Fruit fly (Drosophila melanogaster) whole organism: ENCODE data around the gene ND-B18.

Experiments used
- CG8478 ChIP-seq: fragments of >200 bp; optimal IDR thresholded peaks from 2 replicates; lab custom pipeline; 2018; ENCODE audit warnings: inconsistent platforms
- Dll ChIP-seq: fragments of >200 bp; optimal IDR thresholded peaks from 2 replicates; lab custom pipeline; 2017
- EcR ChIP-seq, 2 experiments: fragments of >200 bp; optimal IDR thresholded peaks; 2 replicates each; lab custom pipeline; 2017; ENCODE audit warnings: missing biosample characterization in 2 of 2, missing genetic modification characterization in 2 of 2, missing genetic modification reagents in 2 of 2
- pan ChIP-seq: fragments of >200 bp; optimal IDR thresholded peaks from 2 replicates; lab custom pipeline; 2017
- psq ChIP-seq: fragments of >200 bp; optimal IDR thresholded peaks from 2 replicates; lab custom pipeline; 2017
- usp ChIP-seq: fragments of >200 bp; optimal IDR thresholded peaks from 2 replicates; lab custom pipeline; 2017; ENCODE audit warnings: missing biosample characterization, missing genetic modification characterization, mixed read lengths

Gene ND-B18

DNA sequence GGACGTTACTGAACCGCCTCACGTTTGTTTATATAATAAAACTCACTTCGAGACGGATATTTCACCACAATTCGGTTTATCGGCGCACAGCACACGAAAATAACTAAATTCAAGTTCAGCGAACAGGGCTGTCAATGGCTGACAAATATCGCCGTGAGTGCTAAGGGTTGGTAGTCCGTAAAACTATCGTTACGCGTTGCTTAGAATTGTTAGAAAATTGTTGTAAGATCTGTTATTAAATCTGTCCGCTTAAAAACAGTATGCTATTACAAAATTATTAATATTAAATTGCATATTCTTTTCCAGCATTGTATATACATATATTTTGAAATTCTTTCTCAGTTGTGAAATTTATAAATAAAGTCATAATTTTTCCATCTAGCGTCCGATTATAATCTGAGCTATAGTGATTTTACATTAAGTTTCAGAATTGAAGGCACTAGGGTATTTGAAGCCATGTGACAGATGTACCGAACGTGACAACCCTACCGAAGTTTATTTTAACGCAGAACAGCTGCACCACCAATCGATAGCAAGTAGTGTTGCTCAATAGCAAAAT lies 21.1 kb downstream of the ND-B18 start, which contains the start of gene Cox17:
Gene Cox17, minus strand, starts transcription at position 120 of the 559 bp plus-strand sequence.
- TF ChIP-seq usp (no peak), CG8478 (lab: Kevin White, UChicago) (no peak), Dll (lab: Kevin White, UChicago) (no peak), psq (lab: Kevin White, UChicago) (no peak), pan (no peak), EcR (GFP tag; optimal IDR thresholded peaks at IDR 0.05; lab: Kevin White, UChicago) (no peak)

DNA sequence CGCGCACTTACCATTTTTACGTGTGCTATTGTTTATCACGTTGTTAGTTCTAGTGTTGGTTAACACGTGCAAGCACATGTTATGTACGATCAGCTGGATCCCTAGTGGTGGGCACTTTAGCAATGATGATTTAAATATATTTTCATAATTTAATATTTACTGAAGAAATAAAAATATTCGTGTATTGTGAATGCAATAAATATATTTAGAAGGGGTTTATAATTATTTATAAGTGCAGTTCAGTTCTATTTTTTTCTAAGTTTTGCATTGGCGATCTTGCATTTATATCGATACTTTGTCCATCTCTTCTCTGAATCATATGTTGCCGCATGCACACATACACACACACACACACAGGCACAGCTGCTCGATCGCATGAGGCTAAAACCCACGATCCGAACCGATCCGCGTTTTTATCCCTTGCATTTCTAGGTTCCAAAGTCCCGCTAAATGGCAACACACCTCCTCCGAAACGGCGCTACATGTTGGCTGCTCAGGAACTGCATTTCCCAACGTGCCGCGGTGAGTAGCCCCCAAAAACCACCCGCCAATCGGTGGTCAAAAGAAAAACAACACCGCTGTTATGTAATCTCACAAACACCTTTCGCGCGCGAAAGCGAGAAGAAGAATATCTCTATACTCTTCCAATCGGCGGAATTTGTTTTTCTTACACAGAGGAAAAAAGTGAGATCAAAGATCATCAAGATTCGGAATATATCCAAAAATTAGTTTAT lies 22.4 kb downstream of the ND-B18 start, which contains the start of the genes CG15027 and Dbct:
Gene CG15027, minus strand, starts transcription at position 51 of the 734 bp plus-strand sequence.
Gene Dbct, plus strand, starts transcription at position 349 of the 734 bp plus-strand sequence.
- TF ChIP-seq Dll (lab: Kevin White, UChicago) (no peak), CG8478 (lab: Kevin White, UChicago) (no peak), EcR (GFP tag; optimal IDR thresholded peaks at IDR 0.05; lab: Kevin White, UChicago) (no peak), usp (no peak), pan (no peak), psq (lab: Kevin White, UChicago) (no peak)

DNA sequence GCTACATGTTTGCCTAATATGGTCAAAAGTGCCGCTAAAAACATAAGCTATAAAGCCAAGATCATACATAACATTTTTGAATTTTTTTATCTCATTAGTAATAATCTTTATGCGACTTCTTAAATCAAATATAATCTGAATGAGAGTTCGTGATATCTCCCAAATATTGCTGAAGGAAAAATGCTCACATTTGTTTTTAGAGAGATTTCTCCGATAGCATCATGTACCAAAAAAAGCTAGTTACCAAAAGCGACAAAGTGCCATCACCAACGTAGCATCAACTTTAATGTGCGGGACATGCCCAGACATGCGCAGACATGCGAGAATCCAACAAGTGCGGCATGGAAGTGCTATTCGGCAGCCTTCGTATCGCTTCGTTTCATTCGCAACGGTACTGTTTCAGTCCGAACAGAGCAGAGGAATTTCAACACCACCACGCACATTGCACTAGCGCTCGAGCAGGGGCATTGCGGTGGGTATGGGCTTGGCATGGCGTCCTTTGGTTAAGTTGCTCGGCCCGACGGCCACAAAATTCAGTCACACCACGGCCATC lies 25.7 kb downstream of the ND-B18 start, which contains the start of gene Rab3-GEF:
Gene Rab3-GEF, plus strand, starts transcription at position 537 of the 553 bp plus-strand sequence.
- TF ChIP-seq psq (lab: Kevin White, UChicago) (no peak), Dll (lab: Kevin White, UChicago) (no peak), pan (no peak), EcR (GFP tag; optimal IDR thresholded peaks at IDR 0.05; lab: Kevin White, UChicago) (no peak), usp (no peak), CG8478 (lab: Kevin White, UChicago) (no peak)

DNA sequence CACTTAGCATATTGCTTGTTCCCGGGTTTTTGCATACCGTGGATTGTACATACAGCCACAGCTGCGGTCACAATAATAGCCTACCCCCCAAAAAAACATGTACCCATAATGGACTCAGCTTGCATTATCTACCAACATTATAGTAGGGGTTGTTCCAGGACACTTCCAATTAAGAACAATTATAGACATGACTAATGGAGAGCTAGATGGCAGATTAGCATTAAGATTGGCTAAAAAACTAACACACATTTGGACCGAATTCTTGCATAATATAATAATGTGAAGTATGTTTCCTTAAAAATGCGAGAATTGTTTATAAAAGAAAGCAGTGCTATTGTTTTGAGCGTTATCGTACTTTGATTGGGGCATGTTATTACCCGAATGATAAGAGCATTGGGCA lies 26.8 kb downstream of the ND-B18 start:
- TF ChIP-seq EcR (GFP tag; optimal IDR thresholded peaks at IDR 0.05; lab: Kevin White, UChicago), result no peak
- no peak for TF ChIP-seq Dll (lab: Kevin White, UChicago)
- no peak for TF ChIP-seq psq (lab: Kevin White, UChicago)
- TF ChIP-seq usp, result no peak
- TF ChIP-seq CG8478 (lab: Kevin White, UChicago), result no peak
- no peak for TF ChIP-seq pan

DNA sequence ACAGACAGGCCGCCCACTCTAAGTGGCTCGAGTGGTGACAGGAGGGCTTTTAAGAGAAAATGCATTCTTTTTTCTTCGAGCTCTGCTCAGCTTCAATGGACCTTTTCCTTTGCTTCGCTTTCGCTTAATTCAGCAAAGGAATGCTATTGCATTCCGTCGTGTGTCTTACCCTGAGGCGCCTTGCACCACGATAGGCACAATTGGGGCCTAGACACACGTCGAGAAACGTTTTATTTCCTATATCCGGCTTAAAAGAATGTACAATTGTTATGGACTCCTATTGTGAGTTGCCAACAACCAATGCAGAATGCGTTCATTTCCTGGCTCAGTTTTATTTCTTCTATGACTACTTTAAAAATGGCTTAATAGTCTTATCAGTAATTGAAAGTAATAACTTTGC lies 27.6 kb downstream of the ND-B18 start:
- TF ChIP-seq Dll (lab: Kevin White, UChicago) (no peak), psq (lab: Kevin White, UChicago) (no peak), usp (no peak), EcR (GFP tag; optimal IDR thresholded peaks at IDR 0.05; lab: Kevin White, UChicago) (no peak), CG8478 (lab: Kevin White, UChicago) (no peak), pan (no peak)

DNA sequence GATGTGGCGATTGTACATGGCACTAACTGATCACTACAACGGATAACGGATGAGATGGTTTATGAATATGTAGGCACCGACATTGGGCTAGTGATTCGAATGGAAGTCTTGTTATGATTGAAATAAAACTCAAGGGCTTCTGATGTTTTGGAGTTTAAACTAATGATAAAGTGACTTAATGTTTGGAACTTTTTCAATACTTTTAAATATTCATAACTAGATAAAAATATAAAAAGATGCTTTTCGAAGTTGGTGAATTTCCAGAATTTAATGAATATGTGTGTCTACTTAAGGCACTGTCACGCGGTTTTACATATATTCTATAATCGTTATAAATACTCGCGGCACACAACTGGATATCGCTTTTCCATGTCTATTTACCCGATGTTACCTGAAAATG lies 32.4 kb downstream of the ND-B18 start, which contains the start of gene CG9072:
Gene CG9072, minus strand, starts transcription at position 101 of the 400 bp plus-strand sequence.
- TF ChIP-seq usp (no peak), Dll (lab: Kevin White, UChicago) (no peak), pan (no peak), EcR (GFP tag; optimal IDR thresholded peaks at IDR 0.05; lab: Kevin White, UChicago) (no peak), psq (lab: Kevin White, UChicago) (no peak), CG8478 (lab: Kevin White, UChicago) (no peak)

DNA sequence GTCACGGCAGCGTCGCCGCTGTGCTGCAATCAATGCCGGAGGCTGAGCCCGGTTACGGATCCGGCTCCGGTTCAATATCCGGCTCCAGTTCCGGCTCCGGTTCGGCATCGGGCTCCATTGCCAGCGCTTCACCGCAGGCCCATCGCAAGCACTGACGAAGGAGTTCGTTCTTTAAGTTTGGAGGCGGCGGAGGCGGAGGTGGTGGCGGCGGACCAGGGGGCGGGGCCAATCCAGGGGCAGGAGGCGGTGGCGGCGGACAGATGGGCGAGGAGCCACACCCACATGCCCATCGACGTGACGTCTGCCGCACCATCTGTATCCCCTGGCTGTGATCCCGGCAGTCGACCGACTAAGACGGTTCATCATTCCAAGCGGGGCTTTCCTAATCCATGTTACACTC lies 48.4 kb downstream of the ND-B18 start:
- TF ChIP-seq psq (lab: Kevin White, UChicago) (no peak), CG8478 (lab: Kevin White, UChicago) (no peak), usp (no peak), Dll (lab: Kevin White, UChicago) (no peak), EcR (GFP tag; optimal IDR thresholded peaks at IDR 0.05; lab: Kevin White, UChicago) (no peak), pan (no peak)
